Worm (Caenorhabditis elegans): ENCODE measurements around the gene F58H1.2.

DNA sequence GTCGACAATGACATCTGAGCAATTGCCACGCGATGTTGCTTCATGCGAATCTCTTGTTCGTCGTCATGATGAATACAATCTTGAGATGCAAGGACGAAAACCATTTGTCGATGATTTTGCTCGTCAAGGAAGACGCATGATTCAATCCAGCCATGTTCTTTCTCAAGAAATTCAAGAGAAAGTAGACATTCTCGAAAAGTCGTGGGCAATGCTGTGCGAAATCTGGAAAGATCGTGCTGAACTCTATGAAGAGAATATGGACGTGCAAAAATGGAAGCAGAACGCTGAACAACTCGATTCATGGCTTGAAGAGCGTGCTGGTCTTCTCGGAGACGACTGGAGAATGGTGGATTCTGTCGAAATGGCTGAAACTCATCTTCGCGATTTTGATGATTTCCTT is 15.6 kb upstream of the F58H1.2 start:
- TF ChIP-seq klf-2 (GFP tag; conservative IDR thresholded peaks at IDR 0.05) (no peak), cog-1 (tag; optimal IDR thresholded peaks at IDR 0.05) (no peak), ztf-23 (GFP tag; IDR thresholded peaks at IDR 0.05) (no peak), ref-1 (GFP tag; conservative IDR thresholded peaks at IDR 0.05) (no peak), T22C8.4 (GFP tag; IDR thresholded peaks at IDR 0.05) (no peak)
